Worm (Caenorhabditis elegans): ENCODE results near the gene mks-3.

mks-3 gene

ce11 chrII:7553806-7554205 is 29.6 kb downstream of the mks-3 start, which contains the start of gene ZK1290.10:
ZK1290.10 (minus strand) TSS chrII:7553906.
- TF ChIP-seq ztf-26 (tag; optimal IDR thresholded peaks at IDR 0.05) (no peak), Y95B8A.8 (GFP tag; IDR thresholded peaks at IDR 0.05) (no peak), mxl-1 (tag; optimal IDR thresholded peaks at IDR 0.05) (no peak), Y56A3A.18 (GFP tag; IDR thresholded peaks at IDR 0.05) (0 out of 2 replicates have a peak, but pooled peaks have one; percentile 32), unc-130 (GFP tag; optimal IDR thresholded peaks at IDR 0.05) (no peak), K11D2.4 (GFP tag; IDR thresholded peaks at IDR 0.05) (no peak)

ce11 chrII:7549035-7549434 is 34.4 kb downstream of the mks-3 start, which contains the start of gene tph-1:
tph-1 (plus strand) TSS chrII:7549335.
- TF ChIP-seq ama-1 (optimal IDR thresholded peaks at IDR 0.05) (no peak), ama-1 (GFP tag; optimal IDR thresholded peaks at IDR 0.05) (no peak), tlf-1 (GFP tag; optimal IDR thresholded peaks at IDR 0.05) (no peak)

- TF ChIP-seq snpc-1.3 (tag; optimal IDR thresholded peaks at IDR 0.05; ENCODE audit: insufficient read depth) (no peak), hmg-20 (GFP tag; IDR thresholded peaks at IDR 0.05) (no peak), F49E8.2 (tag; optimal IDR thresholded peaks at IDR 0.05; ENCODE audit: insufficient read depth) (no peak), gei-17 (GFP tag; optimal IDR thresholded peaks at IDR 0.05) (no peak), sea-2 (GFP tag; IDR thresholded peaks at IDR 0.05) (no peak), ceh-27 (GFP tag; optimal IDR thresholded peaks at IDR 0.05) (no peak), F39B2.1 (GFP tag; IDR thresholded peaks at IDR 0.05) (no peak), bed-2 (GFP tag; IDR thresholded peaks at IDR 0.05) (no peak), lir-1 (GFP tag; conservative IDR thresholded peaks at IDR 0.05) (no peak), mes-4 (tag; optimal IDR thresholded peaks at IDR 0.05) (no peak), lin-40 (tag; optimal IDR thresholded peaks at IDR 0.05) (no peak), nfya-1 (tag; optimal IDR thresholded peaks at IDR 0.05; ENCODE audit: borderline replicate concordance, insufficient read depth) (no peak), zim-3 (tag; optimal IDR thresholded peaks at IDR 0.05) (no peak), Y53F4B.3 (GFP tag; IDR thresholded peaks at IDR 0.05) (no peak), sdz-38 (tag; optimal IDR thresholded peaks at IDR 0.05) (no peak), Y67H2A.10 (GFP tag; conservative IDR thresholded peaks at IDR 0.05) (no peak), B0035.1 (tag; optimal IDR thresholded peaks at IDR 0.05) (no peak), ceh-79 (tag; optimal IDR thresholded peaks at IDR 0.05) (no peak), athp-1 (tag; optimal IDR thresholded peaks at IDR 0.05) (no peak)
These were observed 35.4 kb downstream of the mks-3 start, which contains the start of gene fbxa-224 for ce11 chrII:7548044-7548443. fbxa-224 (minus strand) TSS chrII:7548144.

ce11 chrII:7547269-7547668 is 36.2 kb downstream of the mks-3 start:
- TF ChIP-seq F57C9.4 (tag; optimal IDR thresholded peaks at IDR 0.05) (no peak), F55B11.4 (tag; optimal IDR thresholded peaks at IDR 0.05; ENCODE audit: borderline replicate concordance, insufficient read depth) (no peak), ztf-25 (GFP tag; IDR thresholded peaks at IDR 0.05) (no peak), T07F8.4 (tag; optimal IDR thresholded peaks at IDR 0.05) (no peak), F37B4.10 (GFP tag; IDR thresholded peaks at IDR 0.05) (no peak), F23B12.7 (tag; optimal IDR thresholded peaks at IDR 0.05; ENCODE audit: insufficient read depth) (no peak), sdz-38 (tag; optimal IDR thresholded peaks at IDR 0.05) (no peak), rcor-1 (GFP tag; IDR thresholded peaks at IDR 0.05) (no peak), B0261.1 (tag; optimal IDR thresholded peaks at IDR 0.05) (no peak), Y53G8AR.9 (GFP tag; conservative IDR thresholded peaks at IDR 0.05) (no peak)
